Worm (Caenorhabditis elegans) whole organism, young adult: ENCODE results near the gene utx-1.

Source experiments
- B0261.1 ChIP-seq: sonication (generic microtip); optimal IDR thresholded peaks from 2 replicates; lab custom pipeline; 2016; ENCODE audit warnings: mild to moderate bottlenecking, missing genetic modification characterization, moderate library complexity, missing compliant biosample characterization
- F22D6.2 ChIP-seq: sonication (generic microtip); optimal IDR thresholded peaks from 2 replicates; lab custom pipeline; 2016; ENCODE audit warnings: mild to moderate bottlenecking, missing genetic modification characterization, missing compliant biosample characterization
- F23B12.7 ChIP-seq: sonication (generic microtip); optimal IDR thresholded peaks from 2 replicates; lab custom pipeline; 2017; ENCODE audit warnings: missing genetic modification characterization, mild to moderate bottlenecking, missing compliant biosample characterization, antibody characterized with exemption, moderate library complexity; ENCODE audit not compliant: insufficient read depth
- F55B11.4 ChIP-seq: sonication (generic microtip); optimal IDR thresholded peaks from 2 replicates; lab custom pipeline; 2016; ENCODE audit warnings: missing compliant biosample characterization, missing genetic modification characterization, borderline replicate concordance; ENCODE audit not compliant: insufficient read depth
- F57A8.1 ChIP-seq: fragments of 200-800 bp; sonication (Bioruptor generic); optimal IDR thresholded peaks from 2 replicates; lab custom pipeline; 2018; ENCODE audit warnings: mild to moderate bottlenecking, missing genetic modification characterization, moderate library complexity, missing compliant biosample characterization
- aptf-3 ChIP-seq: fragments of 200-800 bp; sonication (Bioruptor generic); IDR thresholded peaks from 2 replicates; pipeline ENCODE4 v1.3.6; 2022; ENCODE audit warnings: missing genetic modification characterization, missing compliant biosample characterization
- atf-7 ChIP-seq: sonication (generic microtip); optimal IDR thresholded peaks from 2 replicates; lab custom pipeline; 2017; ENCODE audit warnings: mild to moderate bottlenecking, missing genetic modification characterization, missing compliant biosample characterization
- attf-3 ChIP-seq: fragments of 200-800 bp; sonication (Bioruptor generic); conservative IDR thresholded peaks from 2 replicates; pipeline ENCODE4 v1.3.6; 2022; ENCODE audit warnings: missing genetic modification reagents, missing genetic modification characterization, missing compliant biosample characterization
- bed-2 ChIP-seq: fragments of 200-800 bp; sonication (Bioruptor generic); IDR thresholded peaks from 2 replicates; pipeline ENCODE4 v1.3.6; 2022; ENCODE audit warnings: missing genetic modification reagents, missing genetic modification characterization, missing compliant biosample characterization
- ccch-3 ChIP-seq: fragments of 200-800 bp; sonication (Bioruptor generic); optimal IDR thresholded peaks from 2 replicates; lab custom pipeline; 2018; ENCODE audit warnings: mild to moderate bottlenecking, missing genetic modification characterization, missing compliant biosample characterization
- cebp-1 ChIP-seq, 2 experiments: fragments of 200-800 bp in 1 of 2; sonication (Bioruptor generic) in 1 of 2; sonication (generic microtip) in 1 of 2; IDR thresholded peaks in 1 of 2; optimal IDR thresholded peaks in 1 of 2; 2 replicates each; pipeline versions ENCODE4 v1.3.6 to Lab custom; 2017 to 2022; ENCODE audit warnings: missing compliant biosample characterization in 2 of 2, missing genetic modification characterization in 2 of 2, mild to moderate bottlenecking in 1 of 2, missing genetic modification reagents in 1 of 2, moderate library complexity in 1 of 2
- cebp-2 ChIP-seq: fragments of 200-800 bp; sonication (Bioruptor generic); IDR thresholded peaks from 2 replicates; pipeline ENCODE4 v1.3.6; 2022; ENCODE audit warnings: missing genetic modification characterization, missing compliant biosample characterization
- ceh-40 ChIP-seq: fragments of 200-800 bp; sonication (Bioruptor generic); IDR thresholded peaks from 2 replicates; pipeline ENCODE4 v1.3.6; 2022; ENCODE audit warnings: missing genetic modification characterization, missing compliant biosample characterization
- ceh-91 ChIP-seq: fragments of 200-800 bp; sonication (Bioruptor generic); IDR thresholded peaks from 2 replicates; pipeline ENCODE4 v1.3.6; 2022; ENCODE audit warnings: missing genetic modification reagents, missing genetic modification characterization, missing compliant biosample characterization
- chd-7 ChIP-seq: sonication (generic microtip); optimal IDR thresholded peaks from 2 replicates; lab custom pipeline; 2016; ENCODE audit warnings: mild to moderate bottlenecking, missing genetic modification characterization, moderate library complexity, missing compliant biosample characterization
- dox-1 ChIP-seq: fragments of 200-800 bp; sonication (Bioruptor generic); IDR thresholded peaks from 2 replicates; pipeline ENCODE4 v1.3.6; 2022; ENCODE audit warnings: missing genetic modification reagents, missing genetic modification characterization, missing compliant biosample characterization
- egl-18 ChIP-seq: fragments of 200-800 bp; sonication (Bioruptor generic); IDR thresholded peaks from 2 replicates; pipeline ENCODE4 v1.3.6; 2022; ENCODE audit warnings: missing genetic modification reagents, missing genetic modification characterization, missing compliant biosample characterization
- egl-44 ChIP-seq: fragments of 200-800 bp; sonication (Bioruptor generic); IDR thresholded peaks from 2 replicates; pipeline ENCODE4 v1.3.6; 2022; ENCODE audit warnings: missing genetic modification reagents, missing genetic modification characterization, missing compliant biosample characterization
- ekl-4 ChIP-seq: fragments of 200-800 bp; sonication (Bioruptor generic); IDR thresholded peaks from 2 replicates; pipeline ENCODE4 v1.3.6; 2022; ENCODE audit warnings: missing genetic modification reagents, missing genetic modification characterization, missing compliant biosample characterization
- fkh-3 ChIP-seq: sonication (generic microtip); optimal IDR thresholded peaks from 2 replicates; lab custom pipeline; 2016; ENCODE audit warnings: mild to moderate bottlenecking, missing genetic modification characterization, missing compliant biosample characterization
- hlh-12 ChIP-seq: sonication (generic microtip); optimal IDR thresholded peaks from 2 replicates; lab custom pipeline; 2016; ENCODE audit warnings: missing genetic modification characterization, missing compliant biosample characterization
- hsf-1 ChIP-seq: fragments of 200-800 bp; sonication (Bioruptor generic); IDR thresholded peaks from 2 replicates; pipeline ENCODE4 v1.3.6; 2022; ENCODE audit warnings: missing genetic modification reagents, missing genetic modification characterization, missing compliant biosample characterization
- lag-1 ChIP-seq: fragments of 200-800 bp; sonication (Bioruptor generic); IDR thresholded peaks from 2 replicates; pipeline ENCODE4 v1.3.6; 2022; ENCODE audit warnings: missing genetic modification reagents, missing genetic modification characterization, missing compliant biosample characterization
- lin-26 ChIP-seq: fragments of 200-800 bp; sonication (Bioruptor generic); IDR thresholded peaks from 2 replicates; pipeline ENCODE4 v1.3.6; 2022; ENCODE audit warnings: missing genetic modification reagents, missing genetic modification characterization, missing compliant biosample characterization
- lin-35 ChIP-seq, 3 experiments: fragments of 150-350 bp in 2 of 3; sonication (generic microtip) in 1 of 3; optimal IDR thresholded peaks; 2 replicates each; lab custom pipeline; 2014 to 2018; ENCODE audit warnings: missing biosample characterization in 3 of 3, missing genetic modification characterization in 3 of 3, missing genetic modification reagents in 3 of 3
- madf-6 ChIP-seq: fragments of 200-800 bp; sonication (Bioruptor generic); IDR thresholded peaks from 2 replicates; pipeline ENCODE4 v1.3.6; 2022; ENCODE audit warnings: missing genetic modification reagents, missing genetic modification characterization, missing compliant biosample characterization
- mes-4 ChIP-seq: sonication (generic microtip); optimal IDR thresholded peaks from 2 replicates; lab custom pipeline; 2016; ENCODE audit warnings: missing genotype, missing genetic modification characterization, missing compliant biosample characterization
- nfya-1 ChIP-seq: sonication (generic microtip); optimal IDR thresholded peaks from 2 replicates; lab custom pipeline; 2017; ENCODE audit warnings: antibody characterized with exemption, missing compliant biosample characterization, missing genetic modification characterization, borderline replicate concordance; ENCODE audit not compliant: insufficient read depth
- nfyb-1 ChIP-seq: fragments of 200-800 bp; sonication (Bioruptor generic); IDR thresholded peaks from 2 replicates; pipeline ENCODE4 v1.3.6; 2022; ENCODE audit warnings: missing genetic modification reagents, missing genetic modification characterization, missing compliant biosample characterization
- nhr-120 ChIP-seq: fragments of 200-800 bp; sonication (Bioruptor generic); IDR thresholded peaks from 2 replicates; pipeline ENCODE4 v1.3.6; 2022; ENCODE audit warnings: missing genetic modification characterization, missing compliant biosample characterization
- rcor-1 ChIP-seq: fragments of 200-800 bp; sonication (Bioruptor generic); IDR thresholded peaks from 2 replicates; pipeline ENCODE4 v1.3.6; 2022; ENCODE audit warnings: missing genetic modification reagents, missing genetic modification characterization, missing compliant biosample characterization
- rpc-1 ChIP-seq, 2 experiments: fragments of 150-350 bp in 1 of 2; sonication (generic microtip) in 1 of 2; optimal IDR thresholded peaks; 2 replicates each; lab custom pipeline; 2014 to 2018; ENCODE audit warnings: missing biosample characterization in 1 of 2, missing genetic modification characterization in 1 of 2, missing genetic modification reagents in 1 of 2, missing genotype in 1 of 2
- snpc-1.3 ChIP-seq: sonication (generic microtip); optimal IDR thresholded peaks from 2 replicates; lab custom pipeline; 2017; ENCODE audit warnings: missing genetic modification characterization, mild to moderate bottlenecking, missing compliant biosample characterization, antibody characterized with exemption, moderate library complexity, missing genotype, missing genetic modification reagents; ENCODE audit not compliant: insufficient read depth
- snpc-3.4 ChIP-seq: sonication (generic microtip); optimal IDR thresholded peaks from 2 replicates; lab custom pipeline; 2017; ENCODE audit warnings: missing genetic modification characterization, mild to moderate bottlenecking, missing compliant biosample characterization, antibody characterized with exemption, moderate library complexity, missing genotype, missing genetic modification reagents
- unc-62 ChIP-seq: fragments of 150-350 bp; optimal IDR thresholded peaks from 2 replicates; lab custom pipeline; 2014; ENCODE audit warnings: missing biosample characterization, missing genetic modification reagents, missing genetic modification characterization
- xnd-1 ChIP-seq: sonication (generic microtip); optimal IDR thresholded peaks from 2 replicates; lab custom pipeline; 2016; ENCODE audit warnings: missing genotype, missing genetic modification reagents, missing genetic modification characterization, missing compliant biosample characterization
- ztf-25 ChIP-seq: fragments of 200-800 bp; sonication (Bioruptor generic); IDR thresholded peaks from 2 replicates; pipeline ENCODE4 v1.3.6; 2022; ENCODE audit warnings: missing genetic modification reagents, missing genetic modification characterization, missing compliant biosample characterization
- ztf-3 ChIP-seq: fragments of 200-800 bp; sonication (Bioruptor generic); optimal IDR thresholded peaks from 2 replicates; lab custom pipeline; 2018; ENCODE audit warnings: mild to moderate bottlenecking, missing genetic modification characterization, missing compliant biosample characterization
- ztf-6 ChIP-seq: fragments of 200-800 bp; sonication (Bioruptor generic); IDR thresholded peaks from 2 replicates; pipeline ENCODE4 v1.3.6; 2022; ENCODE audit warnings: missing genetic modification reagents, missing genetic modification characterization, missing compliant biosample characterization

The utx-1 gene

ce11 chrX:8585837-8586236 is 28.9 kb downstream of the utx-1 start, which contains the start of gene F18E9.3:
F18E9.3 (plus strand) TSS chrX:8586147.
- TF ChIP-seq bed-2 (GFP tag; lab: Robert Waterston, UW) = no peak
- no peak for TF ChIP-seq atf-7 (tag; lab: Kevin White, UChicago)
- no peak for TF ChIP-seq ztf-6 (GFP tag; lab: Robert Waterston, UW)
- TF ChIP-seq lin-26 (GFP tag; lab: Robert Waterston, UW) = no peak
- TF ChIP-seq unc-62 (GFP tag; lab: Kevin White, UChicago) = no peak
- TF ChIP-seq ceh-91 (GFP tag; lab: Robert Waterston, UW) = no peak
- TF ChIP-seq ceh-40 (GFP tag; lab: Robert Waterston, UW) = no peak
- TF ChIP-seq aptf-3 (GFP tag; lab: Robert Waterston, UW) = no peak
- TF ChIP-seq ztf-3 (GFP tag; lab: Kevin White, UChicago) = no peak
- TF ChIP-seq attf-3 (GFP tag; lab: Robert Waterston, UW) = no peak
- TF ChIP-seq fkh-3 (tag; lab: Kevin White, UChicago) = no peak
- no peak for TF ChIP-seq ztf-25 (GFP tag; lab: Robert Waterston, UW)
- no peak for TF ChIP-seq rcor-1 (GFP tag; lab: Robert Waterston, UW)
- TF ChIP-seq nfya-1 (tag; lab: Kevin White, UChicago) = no peak
- TF ChIP-seq egl-44 (GFP tag; lab: Robert Waterston, UW) = no peak
- TF ChIP-seq rpc-1 (optimal IDR thresholded peaks at IDR 0.05; lab: Kevin White, UChicago) = no peak
- TF ChIP-seq rpc-1 (tag; optimal IDR thresholded peaks at IDR 0.05; lab: Kevin White, UChicago) = no peak
- no peak for TF ChIP-seq lag-1 (GFP tag; lab: Robert Waterston, UW)
- no peak for TF ChIP-seq snpc-3.4 (tag; lab: Kevin White, UChicago)
- TF ChIP-seq snpc-1.3 (tag; lab: Kevin White, UChicago) = no peak
- TF ChIP-seq, all 124 proteins: peak for 0

ce11 chrX:8592881-8593280 is 35.9 kb downstream of the utx-1 start, which contains the start of gene nlp-7:
nlp-7 (plus strand) TSS chrX:8593181.
- TF ChIP-seq lin-35 (GFP tag; optimal IDR thresholded peaks at IDR 0.05; lab: Kevin White, UChicago) = no peak
- TF ChIP-seq ccch-3 (GFP tag; lab: Kevin White, UChicago) = no peak

- TF ChIP-seq hlh-12 (tag; lab: Kevin White, UChicago) = no peak
- no peak for TF ChIP-seq nfyb-1 (GFP tag; lab: Robert Waterston, UW)
- no peak for TF ChIP-seq xnd-1 (tag; lab: Kevin White, UChicago)
- TF ChIP-seq hsf-1 = no peak
- no peak for TF ChIP-seq ztf-6 (GFP tag; lab: Robert Waterston, UW)
- no peak for TF ChIP-seq egl-18 (GFP tag; lab: Robert Waterston, UW)
These were observed 40.7 kb downstream of the utx-1 start, which contains the start of gene F18E9.7 for ce11 chrX:8597647-8598046. F18E9.7 (minus strand) TSS chrX:8597747.

ce11 chrX:8598491-8598890 is 41.5 kb downstream of the utx-1 start:
- TF ChIP-seq F22D6.2 (tag; lab: Kevin White, UChicago) (no peak), madf-6 (GFP tag; lab: Robert Waterston, UW) (no peak), F57A8.1 (GFP tag; lab: Kevin White, UChicago) (no peak), nhr-120 (GFP tag; lab: Robert Waterston, UW) (no peak), dox-1 (GFP tag; lab: Robert Waterston, UW) (no peak), B0261.1 (tag; lab: Kevin White, UChicago) (no peak), cebp-1 (GFP tag; IDR thresholded peaks at IDR 0.05; lab: Robert Waterston, UW) (no peak), cebp-1 (tag; optimal IDR thresholded peaks at IDR 0.05; lab: Kevin White, UChicago) (no peak), cebp-2 (GFP tag; lab: Robert Waterston, UW) (no peak), hlh-12 (tag; lab: Kevin White, UChicago) (no peak), F23B12.7 (tag; lab: Kevin White, UChicago) (no peak), chd-7 (tag; lab: Kevin White, UChicago) (no peak), F55B11.4 (tag; lab: Kevin White, UChicago) (no peak), ztf-6 (GFP tag; lab: Robert Waterston, UW) (no peak), mes-4 (tag; lab: Kevin White, UChicago) (no peak), ekl-4 (GFP tag; lab: Robert Waterston, UW) (no peak)
